Worm (Caenorhabditis elegans) whole organism, midembryonic: ENCODE data around the gene sao-1.

Experiments used
- T22C8.4 ChIP-seq: fragments of 200-800 bp; sonication (Bioruptor generic); IDR thresholded peaks from 2 replicates; pipeline ENCODE4 v1.3.6; 2022; ENCODE audit warnings: missing genetic modification characterization, missing compliant biosample characterization
- flt-1 ChIP-seq: fragments of 200-800 bp; sonication (Bioruptor generic); IDR thresholded peaks from 2 replicates; pipeline ENCODE4 v1.3.6; 2022; ENCODE audit warnings: missing genetic modification characterization, missing compliant biosample characterization
- ref-1 ChIP-seq: fragments of 200-800 bp; sonication (Bioruptor generic); conservative IDR thresholded peaks from 2 replicates; pipeline ENCODE4 v1.3.6; 2022; ENCODE audit warnings: missing genetic modification reagents, missing genetic modification characterization, missing compliant biosample characterization
- tab-1 ChIP-seq: fragments of 200-800 bp; sonication (Bioruptor generic); IDR thresholded peaks from 2 replicates; pipeline ENCODE4 v1.3.6; 2022; ENCODE audit warnings: missing genetic modification characterization, missing compliant biosample characterization
- ztf-23 ChIP-seq: fragments of 200-800 bp; sonication (Bioruptor generic); IDR thresholded peaks from 2 replicates; pipeline ENCODE4 v1.3.6; 2022; ENCODE audit warnings: missing genetic modification reagents, missing genetic modification characterization, missing compliant biosample characterization

ce11 chrV:13992485-13992884 is 28.8 kb downstream of the sao-1 start, which contains the start of gene droe-4:
- no peak for TF ChIP-seq tab-1 (GFP tag; lab: Robert Waterston, UW)
- no peak for TF ChIP-seq T22C8.4
- no peak for TF ChIP-seq flt-1 (GFP tag; lab: Robert Waterston, UW)
- TF ChIP-seq ref-1 (GFP tag; lab: Robert Waterston, UW): no peak
- TF ChIP-seq ztf-23 (GFP tag; lab: Robert Waterston, UW): no peak
